Worm (Caenorhabditis elegans): ENCODE data around the gene prk-1.

Gene prk-1

ce11 chrIII:6969781-6970342, 20.1 kb upstream of the prk-1 start:
- TF ChIP-seq pat-9 (tag; optimal IDR thresholded peaks at IDR 0.05) (no peak), pha-4 (tag; optimal IDR thresholded peaks at IDR 0.05) (no peak), che-1 (tag; optimal IDR thresholded peaks at IDR 0.05) (no peak), lim-6 (tag; optimal IDR thresholded peaks at IDR 0.05) (no peak), tbx-7 (tag; optimal IDR thresholded peaks at IDR 0.05) (no peak), syd-9 (tag; optimal IDR thresholded peaks at IDR 0.05) (no peak), unc-86 (tag; optimal IDR thresholded peaks at IDR 0.05) (no peak), hlh-6 (tag; optimal IDR thresholded peaks at IDR 0.05) (no peak), ceh-9 (tag; optimal IDR thresholded peaks at IDR 0.05) (no peak), hlh-13 (GFP tag; optimal IDR thresholded peaks at IDR 0.05) (no peak), ceh-6 (GFP tag; optimal IDR thresholded peaks at IDR 0.05) (no peak), hlh-30 (tag; optimal IDR thresholded peaks at IDR 0.05; ENCODE audit: insufficient read depth) (no peak)

ce11 chrIII:6970744-6971143, 19.2 kb upstream of the prk-1 start:
- TF ChIP-seq gmeb-2 (tag; optimal IDR thresholded peaks at IDR 0.05), result no peak
- TF ChIP-seq ceh-34 (tag; optimal IDR thresholded peaks at IDR 0.05), result no peak
- no peak for TF ChIP-seq ceh-18 (tag; optimal IDR thresholded peaks at IDR 0.05)
- TF ChIP-seq hlh-30 (tag; optimal IDR thresholded peaks at IDR 0.05; ENCODE audit: insufficient read depth), result no peak
- TF ChIP-seq ceh-14 (tag; optimal IDR thresholded peaks at IDR 0.05), result no peak
- no peak for TF ChIP-seq ceh-9 (tag; optimal IDR thresholded peaks at IDR 0.05)
- TF ChIP-seq ceh-31 (tag; optimal IDR thresholded peaks at IDR 0.05), result no peak
- no peak for TF ChIP-seq pat-9 (tag; optimal IDR thresholded peaks at IDR 0.05)
- no peak for TF ChIP-seq npax-4 (tag; optimal IDR thresholded peaks at IDR 0.05)
- TF ChIP-seq pag-3 (tag; optimal IDR thresholded peaks at IDR 0.05; ENCODE audit: borderline replicate concordance), result no peak
- TF ChIP-seq ttx-3 (tag; optimal IDR thresholded peaks at IDR 0.05), result no peak
- TF ChIP-seq mec-3 (tag; optimal IDR thresholded peaks at IDR 0.05; ENCODE audit: borderline replicate concordance), result no peak
- TF ChIP-seq elt-2 (tag; optimal IDR thresholded peaks at IDR 0.05), result no peak
- no peak for TF ChIP-seq odd-2 (tag; optimal IDR thresholded peaks at IDR 0.05)

ce11 chrIII:6971662-6972284, 18.2 kb upstream of the prk-1 start, which contains the start of the genes eef-1A.1 and rfc-4:
Gene eef-1A.1, minus strand, starts transcription at chrIII:6971712.
Gene rfc-4, plus strand, starts transcription at chrIII:6972253.
- TF ChIP-seq lin-11 (tag; optimal IDR thresholded peaks at IDR 0.05), result peak; percentile 21
- TF ChIP-seq pax-1 (tag; optimal IDR thresholded peaks at IDR 0.05), result peak; percentile 97
- TF ChIP-seq rnt-1 (tag; optimal IDR thresholded peaks at IDR 0.05), result peak; percentile 34
- no peak for TF ChIP-seq tbx-7 (tag; optimal IDR thresholded peaks at IDR 0.05)
- TF ChIP-seq ceh-2 (tag; optimal IDR thresholded peaks at IDR 0.05), result peak; percentile 28
- TF ChIP-seq C38D4.7 (GFP tag; optimal IDR thresholded peaks at IDR 0.05), result peak; percentile 16
- TF ChIP-seq sox-4 (tag; optimal IDR thresholded peaks at IDR 0.05), result peak; percentile 36
- TF ChIP-seq ceh-48 (tag; optimal IDR thresholded peaks at IDR 0.05), result peak; percentile 22
- TF ChIP-seq pat-9 (tag; optimal IDR thresholded peaks at IDR 0.05), result no peak
- no peak for TF ChIP-seq ceh-19 (GFP tag; optimal IDR thresholded peaks at IDR 0.05)
- no peak for TF ChIP-seq elt-4 (tag; optimal IDR thresholded peaks at IDR 0.05)
- peak; percentile 83 for TF ChIP-seq unc-42 (tag; optimal IDR thresholded peaks at IDR 0.05)
- peak; percentile 51 for TF ChIP-seq C08G9.2 (tag; optimal IDR thresholded peaks at IDR 0.05)
- TF ChIP-seq syd-9 (tag; optimal IDR thresholded peaks at IDR 0.05), result peak; percentile 42
- TF ChIP-seq ets-4 (tag; optimal IDR thresholded peaks at IDR 0.05), result peak; percentile 65
- no peak for TF ChIP-seq lim-6 (tag; optimal IDR thresholded peaks at IDR 0.05)
- TF ChIP-seq nhr-232 (tag; optimal IDR thresholded peaks at IDR 0.05), result no peak
- TF ChIP-seq che-1 (tag; optimal IDR thresholded peaks at IDR 0.05), result no peak
- peak; percentile 68 for TF ChIP-seq pros-1 (tag; optimal IDR thresholded peaks at IDR 0.05)
- TF ChIP-seq nhr-11 (tag; optimal IDR thresholded peaks at IDR 0.05), result no peak
- TF ChIP-seq ama-1 (optimal IDR thresholded peaks at IDR 0.05), result no peak
- peak; percentile 68 for TF ChIP-seq unc-86 (tag; optimal IDR thresholded peaks at IDR 0.05)
- peak; percentile 7 for TF ChIP-seq ztf-16 (tag; optimal IDR thresholded peaks at IDR 0.05)
- peak; percentile 16 for TF ChIP-seq odd-2 (tag; optimal IDR thresholded peaks at IDR 0.05)
- no peak for TF ChIP-seq fkh-10 (GFP tag; optimal IDR thresholded peaks at IDR 0.05)
- TF ChIP-seq ceh-18 (tag; optimal IDR thresholded peaks at IDR 0.05), result peak; percentile 76
- TF ChIP-seq ceh-30 (tag; optimal IDR thresholded peaks at IDR 0.05), result peak; percentile 40
- TF ChIP-seq pha-2 (tag; optimal IDR thresholded peaks at IDR 0.05), result peak; percentile 0
- TF ChIP-seq pqm-1 (tag; optimal IDR thresholded peaks at IDR 0.05), result peak; percentile 62
- peak; percentile 77 for TF ChIP-seq ref-2 (tag; optimal IDR thresholded peaks at IDR 0.05)
- no peak for TF ChIP-seq dmd-4 (tag; optimal IDR thresholded peaks at IDR 0.05; ENCODE audit: borderline replicate concordance)
- TF ChIP-seq elt-2 (tag; optimal IDR thresholded peaks at IDR 0.05), result peak; percentile 71
- peak; percentile 36 for TF ChIP-seq F13H6.1 (tag; optimal IDR thresholded peaks at IDR 0.05)
- TF ChIP-seq fkh-6 (tag; optimal IDR thresholded peaks at IDR 0.05), result no peak

All from whole organism, late embryonic.